Worm (Caenorhabditis elegans): ENCODE data around the gene W08F4.1.

DNA sequence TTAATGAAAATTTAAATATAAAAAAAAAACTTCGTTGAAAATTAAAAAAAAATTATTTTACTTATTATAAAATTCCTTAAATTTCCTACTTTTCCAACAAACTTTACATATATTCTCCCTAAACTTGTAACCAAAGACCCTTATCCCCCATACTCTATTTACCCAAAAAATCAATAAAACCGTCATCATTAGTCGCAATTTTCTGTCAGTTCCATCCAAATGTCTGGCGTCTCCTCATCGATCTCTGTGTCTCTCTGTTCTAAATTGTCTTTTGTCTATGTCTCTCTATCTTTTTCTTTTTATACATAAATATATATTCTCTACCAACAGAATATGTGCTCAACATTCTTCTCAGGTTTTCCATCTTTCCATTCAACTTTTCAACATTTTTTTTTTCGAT is 38.0 kb upstream of the W08F4.1 start:
- TF ChIP-seq flt-1 (GFP tag; IDR thresholded peaks at IDR 0.05) = no peak
- no peak for TF ChIP-seq ztf-23 (GFP tag; IDR thresholded peaks at IDR 0.05)
- no peak for TF ChIP-seq med-1 (GFP tag; optimal IDR thresholded peaks at IDR 0.05; ENCODE audit: insufficient read depth)

All from whole organism, midembryonic.